Fruit fly (Drosophila melanogaster): Measurements from ENCODE around the gene CG11151.

CG11151 gene

dm6 chrX:13747635-13748467 lies 8.3 kb downstream of the CG11151 start:
- TF ChIP-seq CG8478 (optimal IDR thresholded peaks at IDR 0.05) = no peak
- no peak for TF ChIP-seq CTCF (optimal IDR thresholded peaks at IDR 0.05)

dm6 chrX:13748906-13749872 lies 9.6 kb downstream of the CG11151 start:
- TF ChIP-seq CG8478 (optimal IDR thresholded peaks at IDR 0.05) = no peak
- TF ChIP-seq CTCF (optimal IDR thresholded peaks at IDR 0.05) = no peak

- TF ChIP-seq CTCF (optimal IDR thresholded peaks at IDR 0.05) (no peak), CG8478 (optimal IDR thresholded peaks at IDR 0.05) (no peak)
These were observed 10.3 kb downstream of the CG11151 start for dm6 chrX:13749873-13750241.

dm6 chrX:13752543-13753046 lies 13.1 kb downstream of the CG11151 start:
- TF ChIP-seq CTCF (optimal IDR thresholded peaks at IDR 0.05) = no peak
- no peak for TF ChIP-seq CG8478 (optimal IDR thresholded peaks at IDR 0.05)

dm6 chrX:13753101-13753758 lies 13.7 kb downstream of the CG11151 start:
- TF ChIP-seq CG8478 (optimal IDR thresholded peaks at IDR 0.05) (no peak), CTCF (optimal IDR thresholded peaks at IDR 0.05) (no peak)

dm6 chrX:13753775-13754174 lies 14.2 kb downstream of the CG11151 start:
- TF ChIP-seq CTCF (optimal IDR thresholded peaks at IDR 0.05) (no peak), CG8478 (optimal IDR thresholded peaks at IDR 0.05) (no peak)

dm6 chrX:13754476-13754875 lies 14.9 kb downstream of the CG11151 start:
- TF ChIP-seq CTCF (optimal IDR thresholded peaks at IDR 0.05) = no peak
- no peak for TF ChIP-seq CG8478 (optimal IDR thresholded peaks at IDR 0.05)

- TF ChIP-seq CTCF (optimal IDR thresholded peaks at IDR 0.05) (no peak), CG8478 (optimal IDR thresholded peaks at IDR 0.05) (no peak)
These were observed 15.6 kb downstream of the CG11151 start, which contains the start of gene Pdcd4 for dm6 chrX:13755152-13755557. TSS of gene Pdcd4 (minus strand) at chrX:13755406.

- no peak for TF ChIP-seq CTCF (optimal IDR thresholded peaks at IDR 0.05)
These were observed 17.3 kb downstream of the CG11151 start, which contains the start of the genes CG32625 and Rtc1 for dm6 chrX:13756776-13757312. TSS of gene CG32625 (minus strand) at chrX:13756826. TSS of gene Rtc1 (plus strand) at chrX:13757179.

- TF ChIP-seq CTCF (optimal IDR thresholded peaks at IDR 0.05) = no peak
- no peak for TF ChIP-seq CG8478 (optimal IDR thresholded peaks at IDR 0.05)
These were observed 19.5 kb downstream of the CG11151 start, which contains the start of gene Yp3 for dm6 chrX:13758989-13759549. TSS of gene Yp3 (plus strand) at chrX:13759546.

- no peak for TF ChIP-seq CTCF (optimal IDR thresholded peaks at IDR 0.05)
These were observed 22.3 kb downstream of the CG11151 start for dm6 chrX:13761762-13762371.

dm6 chrX:13762372-13762883 lies 22.9 kb downstream of the CG11151 start, which contains the start of gene rdgB:
TSS of gene rdgB (plus strand) at chrX:13762752.
- TF ChIP-seq CG8478 (optimal IDR thresholded peaks at IDR 0.05) = no peak
- TF ChIP-seq CTCF (optimal IDR thresholded peaks at IDR 0.05) = no peak

- TF ChIP-seq CG8478 (optimal IDR thresholded peaks at IDR 0.05) (no peak), CTCF (optimal IDR thresholded peaks at IDR 0.05) (no peak)
These were observed 25.0 kb downstream of the CG11151 start for dm6 chrX:13764397-13765119.

Data from S2 (cell line).